Worm (Caenorhabditis elegans) whole organism, L4/young adult: ENCODE data around the gene srz-42.

Experiments
- W03F9.2 ChIP-seq: fragments of 150-350 bp; optimal IDR thresholded peaks from 2 replicates; lab custom pipeline; 2014; ENCODE audit warnings: missing biosample characterization, missing genetic modification characterization
- him-1 ChIP-seq: sonication (generic microtip); optimal IDR thresholded peaks from 2 replicates; lab custom pipeline; 2016; ENCODE audit warnings: missing genotype, missing genetic modification reagents, missing genetic modification characterization, missing compliant biosample characterization

- TF ChIP-seq W03F9.2 (tag; lab: Kevin White, UChicago) (no peak), him-1 (tag; lab: Kevin White, UChicago) (no peak)
These were observed 29.9 kb upstream of the srz-42 start, which contains the start of gene col-133 for ce11 chrIV:14099256-14099655.
